Worm (Caenorhabditis elegans) whole organism, mixed stage, embryonic: Measurements from ENCODE around the gene F09F9.3.

Experiments
- ceh-43 ChIP-seq: fragments of 200-800 bp; sonication (Bioruptor generic); optimal IDR thresholded peaks from 2 replicates; lab custom pipeline; 2018; ENCODE audit warnings: mild to moderate bottlenecking, missing genetic modification characterization, moderate library complexity, missing compliant biosample characterization
- elt-3 ChIP-seq: fragments of 150-350 bp; optimal IDR thresholded peaks from 2 replicates; lab custom pipeline; 2014; ENCODE audit warnings: missing biosample characterization, missing genetic modification characterization
- lsy-2 ChIP-seq: fragments of 150-350 bp; optimal IDR thresholded peaks from 2 replicates; lab custom pipeline; 2014; ENCODE audit warnings: missing biosample characterization, missing genetic modification characterization
- mls-2 ChIP-seq: sonication (generic microtip); optimal IDR thresholded peaks from 2 replicates; lab custom pipeline; 2016; ENCODE audit warnings: mild to moderate bottlenecking, missing genetic modification characterization, moderate library complexity, missing compliant biosample characterization
- nhr-12 ChIP-seq: fragments of 150-350 bp; optimal IDR thresholded peaks from 2 replicates; lab custom pipeline; 2014; ENCODE audit warnings: missing biosample characterization, missing genetic modification characterization
- nhr-2 ChIP-seq: fragments of 150-350 bp; optimal IDR thresholded peaks from 2 replicates; lab custom pipeline; 2014; ENCODE audit warnings: missing biosample characterization, missing genetic modification characterization
- nhr-28 ChIP-seq: fragments of 150-350 bp; optimal IDR thresholded peaks from 2 replicates; lab custom pipeline; 2014; ENCODE audit warnings: missing biosample characterization, missing genetic modification characterization
- pha-4 ChIP-seq: fragments of 150-350 bp; optimal IDR thresholded peaks from 2 replicates; lab custom pipeline; 2018; ENCODE audit warnings: missing biosample characterization, missing genetic modification reagents, missing genetic modification characterization

ce11 chrX:4079264-4079663 lies 41.6 kb downstream of the F09F9.3 start, which contains the start of gene T06F4.1:
- TF ChIP-seq nhr-12 (tag; lab: Kevin White, UChicago) (no peak), mls-2 (no peak), nhr-2 (tag; lab: Kevin White, UChicago) (no peak), pha-4 (tag; lab: Kevin White, UChicago) (no peak), lsy-2 (tag; lab: Kevin White, UChicago) (no peak), ceh-43 (no peak), elt-3 (tag; lab: Kevin White, UChicago) (no peak), nhr-28 (tag; lab: Kevin White, UChicago) (no peak)
